Fruit fly (Drosophila melanogaster) whole organism, embryonic: ENCODE data around the gene CG42833.
A peak's percentile ranks its signal among the peaks of the same experiment; 100 is the strongest.

Experiments
- Atf-2 ChIP-seq: fragments of 200-800 bp; sonication (Bioruptor generic); optimal IDR thresholded peaks from 2 replicates; lab custom pipeline; 2016; ENCODE audit warnings: missing biosample characterization, missing genetic modification characterization
- B-H1 ChIP-seq: fragments of 200-800 bp; sonication (Bioruptor generic); IDR thresholded peaks from 3 replicates; pipeline ENCODE4 v1.3.6; 2022; ENCODE audit warnings: missing biosample characterization, missing genetic modification characterization
- Blimp-1 ChIP-seq: fragments of 200-800 bp; sonication (Bioruptor generic); optimal IDR thresholded peaks from 3 replicates; lab custom pipeline; 2018; ENCODE audit warnings: missing biosample characterization, missing genetic modification characterization, mild to moderate bottlenecking, moderate library complexity, missing genetic modification reagents
- CG12155 ChIP-seq: fragments of 200-800 bp; sonication (Bioruptor generic); optimal IDR thresholded peaks from 3 replicates; lab custom pipeline; 2016; ENCODE audit warnings: missing biosample characterization, missing genetic modification characterization
- CG14710 ChIP-seq: fragments of 200-800 bp; sonication (Bioruptor generic); optimal IDR thresholded peaks from 3 replicates; lab custom pipeline; 2019; ENCODE audit warnings: missing biosample characterization, mild to moderate bottlenecking, missing genetic modification characterization, moderate library complexity
- CG17361 ChIP-seq: fragments of 200-800 bp; sonication (Bioruptor generic); IDR thresholded peaks from 3 replicates; pipeline ENCODE4 v1.3.6; 2022; ENCODE audit warnings: missing biosample characterization, missing genetic modification characterization
- CG17568 ChIP-seq: fragments of 200-800 bp; sonication (Bioruptor generic); optimal IDR thresholded peaks from 2 replicates; lab custom pipeline; 2018; ENCODE audit warnings: missing biosample characterization, mild to moderate bottlenecking, missing genetic modification characterization, moderate library complexity
- CG17829 ChIP-seq: fragments of 200-800 bp; optimal IDR thresholded peaks from 2 replicates; lab custom pipeline; 2019; ENCODE audit warnings: missing biosample characterization, mild to moderate bottlenecking, missing genetic modification characterization, moderate library complexity
- CG33557 ChIP-seq: fragments of 200-800 bp; sonication (Bioruptor generic); optimal IDR thresholded peaks from 2 replicates; lab custom pipeline; 2019; ENCODE audit warnings: missing biosample characterization, mild to moderate bottlenecking, missing genetic modification characterization, moderate library complexity
- CG4282 ChIP-seq: fragments of 200-800 bp; sonication (Bioruptor generic); optimal IDR thresholded peaks from 2 replicates; lab custom pipeline; 2016; ENCODE audit warnings: missing biosample characterization, missing genetic modification characterization
- CG4328 ChIP-seq: fragments of 200-800 bp; sonication (Bioruptor generic); optimal IDR thresholded peaks from 3 replicates; lab custom pipeline; 2017; ENCODE audit warnings: missing biosample characterization, missing genetic modification reagents, missing genetic modification characterization
- CG43689 ChIP-seq: fragments of 200-800 bp; sonication (Bioruptor generic); IDR thresholded peaks from 2 replicates; pipeline ENCODE4 v1.3.6; 2022; ENCODE audit warnings: missing biosample characterization, missing genetic modification characterization
- CG6813 ChIP-seq: fragments of 200-800 bp; sonication (Bioruptor generic); optimal IDR thresholded peaks from 2 replicates; lab custom pipeline; 2017; ENCODE audit warnings: missing biosample characterization, missing genetic modification characterization, mild to moderate bottlenecking, moderate library complexity, missing genetic modification reagents
- CG6854 ChIP-seq: fragments of 200-800 bp; sonication (Bioruptor generic); optimal IDR thresholded peaks from 3 replicates; lab custom pipeline; 2017; ENCODE audit warnings: missing biosample characterization, mild to moderate bottlenecking, missing genetic modification characterization
- CG8359 ChIP-seq: fragments of 200-800 bp; sonication (Bioruptor generic); optimal IDR thresholded peaks from 2 replicates; lab custom pipeline; 2017; ENCODE audit warnings: missing biosample characterization, mild to moderate bottlenecking, missing genetic modification characterization, borderline replicate concordance
- Dad ChIP-seq: fragments of 200-800 bp; sonication (Bioruptor generic); optimal IDR thresholded peaks from 3 replicates; lab custom pipeline; 2016; ENCODE audit warnings: missing biosample characterization, missing genetic modification characterization
- Dek ChIP-seq: fragments of 200-800 bp; sonication (Bioruptor generic); optimal IDR thresholded peaks from 3 replicates; lab custom pipeline; 2019; ENCODE audit warnings: missing biosample characterization, mild to moderate bottlenecking, missing genetic modification characterization, moderate library complexity
- Dp ChIP-seq: fragments of 200-800 bp; sonication (Bioruptor generic); optimal IDR thresholded peaks from 2 replicates; lab custom pipeline; 2018; ENCODE audit warnings: missing biosample characterization, mild to moderate bottlenecking, missing genetic modification characterization, moderate library complexity
- GATAe ChIP-seq: fragments of 200-800 bp; sonication (Bioruptor generic); conservative IDR thresholded peaks from 2 replicates; pipeline ENCODE4 v1.3.6; 2022; ENCODE audit warnings: missing biosample characterization, missing genetic modification characterization
- HmgZ ChIP-seq: fragments of 200-800 bp; sonication (Bioruptor generic); optimal IDR thresholded peaks from 2 replicates; lab custom pipeline; 2018; ENCODE audit warnings: missing biosample characterization, mild to moderate bottlenecking, missing genetic modification characterization
- Mrtf ChIP-seq: fragments of 200-800 bp; sonication (Bioruptor generic); IDR thresholded peaks from 3 replicates; pipeline ENCODE4 v1.3.6; 2022; ENCODE audit warnings: missing biosample characterization, missing genetic modification characterization
- NC2α ChIP-seq: fragments of 200-800 bp; sonication (Bioruptor generic); optimal IDR thresholded peaks from 2 replicates; lab custom pipeline; 2016; ENCODE audit warnings: missing biosample characterization, missing genetic modification characterization
- NfI ChIP-seq: fragments of 200-800 bp; sonication (Bioruptor generic); optimal IDR thresholded peaks from 3 replicates; lab custom pipeline; 2018; ENCODE audit warnings: missing biosample characterization, mild to moderate bottlenecking, missing genetic modification characterization, moderate library complexity
- Opbp ChIP-seq: fragments of 200-800 bp; sonication (Bioruptor generic); IDR thresholded peaks from 3 replicates; pipeline ENCODE4 v1.3.6; 2022; ENCODE audit warnings: missing biosample characterization, missing genetic modification characterization; ENCODE audit not compliant: partially characterized antibody
- Pdp1 ChIP-seq, 2 experiments: fragments of 200-800 bp; sonication (Bioruptor generic); optimal IDR thresholded peaks; 3 replicates each; lab custom pipeline; 2016; ENCODE audit warnings: missing biosample characterization in 2 of 2, missing genetic modification characterization in 2 of 2, mild to moderate bottlenecking in 1 of 2, moderate library complexity in 1 of 2
- Trl ChIP-seq, 3 experiments: fragments of >200 bp in 2 of 3; fragments of 200-800 bp in 1 of 3; sonication (Bioruptor generic) in 1 of 3; optimal IDR thresholded peaks; 2 replicates in 1 of 3; 3 replicates in 2 of 3; lab custom pipeline; 2016 to 2017; ENCODE audit warnings: missing biosample characterization in 1 of 3, missing genetic modification characterization in 1 of 3
- YL-1 ChIP-seq: fragments of 200-800 bp; sonication (Bioruptor generic); optimal IDR thresholded peaks from 3 replicates; lab custom pipeline; 2017; ENCODE audit warnings: missing biosample characterization, mild to moderate bottlenecking, missing genetic modification characterization
- abd-A ChIP-seq: fragments of 200-800 bp; sonication (Bioruptor generic); optimal IDR thresholded peaks from 3 replicates; lab custom pipeline; 2019; ENCODE audit warnings: missing biosample characterization, mild to moderate bottlenecking, missing genetic modification characterization, moderate library complexity
- az2 ChIP-seq: fragments of 200-800 bp; sonication (Bioruptor generic); optimal IDR thresholded peaks from 3 replicates; lab custom pipeline; 2016; ENCODE audit warnings: missing biosample characterization, missing genetic modification characterization
- chinmo ChIP-seq: fragments of 200-800 bp; sonication (Bioruptor generic); IDR thresholded peaks from 4 replicates; pipeline ENCODE4 v1.3.6; 2022; ENCODE audit warnings: missing biosample characterization, missing genetic modification characterization; ENCODE audit not compliant: partially characterized antibody
- crp ChIP-seq, 2 experiments: fragments of 200-800 bp; sonication (Bioruptor generic); optimal IDR thresholded peaks; 2 replicates in 1 of 2; 3 replicates in 1 of 2; lab custom pipeline; 2017; ENCODE audit warnings: missing biosample characterization in 2 of 2, missing genetic modification characterization in 2 of 2, mild to moderate bottlenecking in 1 of 2, moderate library complexity in 1 of 2
- ewg ChIP-seq: fragments of 200-800 bp; sonication (Bioruptor generic); optimal IDR thresholded peaks from 3 replicates; lab custom pipeline; 2017; ENCODE audit warnings: mild to moderate bottlenecking, missing biosample characterization, missing genetic modification reagents, missing genetic modification characterization
- exex ChIP-seq: fragments of 200-800 bp; sonication (Bioruptor generic); optimal IDR thresholded peaks from 4 replicates; lab custom pipeline; 2018; ENCODE audit warnings: missing biosample characterization, mild to moderate bottlenecking, missing genetic modification characterization, moderate library complexity
- eyg ChIP-seq: fragments of 200-800 bp; sonication (Bioruptor generic); optimal IDR thresholded peaks from 3 replicates; lab custom pipeline; 2016; ENCODE audit warnings: missing biosample characterization, missing genetic modification characterization
- grn ChIP-seq: fragments of 200-800 bp; sonication (Bioruptor generic); optimal IDR thresholded peaks from 3 replicates; lab custom pipeline; 2017; ENCODE audit warnings: missing biosample characterization, missing genetic modification characterization
- jigr1 ChIP-seq: fragments of 200-800 bp; sonication (Bioruptor generic); IDR thresholded peaks from 3 replicates; pipeline ENCODE4 v1.3.6; 2022; ENCODE audit warnings: missing biosample characterization, missing genetic modification characterization
- pros ChIP-seq: fragments of 200-800 bp; sonication (Bioruptor generic); optimal IDR thresholded peaks from 3 replicates; lab custom pipeline; 2019; ENCODE audit warnings: missing biosample characterization, mild to moderate bottlenecking, missing genetic modification characterization, moderate library complexity
- row ChIP-seq: fragments of 200-800 bp; sonication (Bioruptor generic); IDR thresholded peaks from 3 replicates; pipeline ENCODE4 v1.3.6; 2022; ENCODE audit warnings: missing biosample characterization, missing genetic modification characterization
- salm ChIP-seq: fragments of 200-800 bp; sonication (Bioruptor generic); optimal IDR thresholded peaks from 2 replicates; lab custom pipeline; 2018; ENCODE audit warnings: missing biosample characterization, mild to moderate bottlenecking, missing genetic modification characterization
- sr ChIP-seq: fragments of 200-800 bp; sonication (Bioruptor generic); IDR thresholded peaks from 3 replicates; pipeline ENCODE4 v1.3.6; 2022; ENCODE audit warnings: missing biosample characterization, missing genetic modification characterization
- tap ChIP-seq: fragments of 200-800 bp; optimal IDR thresholded peaks from 3 replicates; lab custom pipeline; 2019; ENCODE audit warnings: missing biosample characterization, mild to moderate bottlenecking, missing genetic modification characterization, moderate library complexity
- tgo ChIP-seq: fragments of 200-800 bp; sonication (Bioruptor generic); IDR thresholded peaks from 3 replicates; pipeline ENCODE4 v1.3.6; 2022; ENCODE audit warnings: missing biosample characterization, missing genetic modification characterization
- unc-4 ChIP-seq: fragments of 200-800 bp; sonication (Bioruptor generic); IDR thresholded peaks from 2 replicates; pipeline ENCODE4 v1.3.6; 2022; ENCODE audit warnings: missing biosample characterization, missing genetic modification characterization; ENCODE audit not compliant: partially characterized antibody
- vvl ChIP-seq: fragments of 200-800 bp; sonication (Bioruptor generic); IDR thresholded peaks from 2 replicates; pipeline ENCODE4 v1.3.6; 2022; ENCODE audit warnings: missing biosample characterization, missing genetic modification characterization

Gene CG42833

dm6 chr3L:20185206-20185868 is 14.6 kb upstream of the CG42833 start (continued):
- TF ChIP-seq Opbp (GFP tag; lab: Robert Waterston, UW): no peak
- no peak for TF ChIP-seq CG14710 (tag; lab: Kevin White, UChicago)
- no peak for TF ChIP-seq salm
- TF ChIP-seq NfI (GFP tag; lab: Kevin White, UChicago): peak; percentile 76
- TF ChIP-seq CG8359 (GFP tag; lab: Kevin White, UChicago): peak; percentile 26
- no peak for TF ChIP-seq eyg (GFP tag; lab: Kevin White, UChicago)
- TF ChIP-seq tgo (GFP tag; lab: Robert Waterston, UW): no peak
- no peak for TF ChIP-seq B-H1 (GFP tag; lab: Robert Waterston, UW)
- TF ChIP-seq CG4282 (GFP tag; lab: Kevin White, UChicago): no peak
- peak; percentile 53 for TF ChIP-seq CG12155 (GFP tag; lab: Kevin White, UChicago)
- TF ChIP-seq Dad (GFP tag; lab: Kevin White, UChicago): peak; percentile 4
- no peak for TF ChIP-seq GATAe (GFP tag; lab: Robert Waterston, UW)
- TF ChIP-seq row (GFP tag; lab: Robert Waterston, UW): peak; percentile 61
- peak; percentile 44 for TF ChIP-seq Dek (tag; lab: Kevin White, UChicago)
- TF ChIP-seq, all 482 proteins: peak for 177

- TF ChIP-seq grn (GFP tag; lab: Kevin White, UChicago) (peak; percentile 60), Trl (optimal IDR thresholded peaks at IDR 0.05; lab: Kevin White, UChicago) (peak; percentile 35 to 58), Trl (GFP tag; optimal IDR thresholded peaks at IDR 0.05; lab: Kevin White, UChicago) (no peak), vvl (GFP tag; lab: Robert Waterston, UW) (peak; percentile 9; the same call in 1 of the 2 replicates), chinmo (0 out of 4 replicates have a peak, but pooled peaks have one; percentile 47), pros (GFP tag; lab: Kevin White, UChicago) (no peak), GATAe (GFP tag; lab: Robert Waterston, UW) (no peak), sr (GFP tag; lab: Robert Waterston, UW) (0 out of 3 replicates have a peak, but pooled peaks have one; percentile 27), abd-A (tag; lab: Kevin White, UChicago) (no peak), Pdp1 (GFP tag; optimal IDR thresholded peaks at IDR 0.05; lab: Kevin White, UChicago) (peak in 1 of 2 experiments; percentile 42), Blimp-1 (GFP tag; lab: Kevin White, UChicago) (peak; percentile 32), exex (tag; lab: Kevin White, UChicago) (peak; percentile 6)
Observed at dm6 chr3L:20185886-20186285, 14.0 kb upstream of the CG42833 start.

dm6 chr3L:20186294-20187020 is 13.4 kb upstream of the CG42833 start:
- no peak for TF ChIP-seq CG6854 (GFP tag; lab: Kevin White, UChicago)
- peak; percentile 44 for TF ChIP-seq ewg (GFP tag; lab: Kevin White, UChicago)
- no peak for TF ChIP-seq crp (GFP tag; optimal IDR thresholded peaks at IDR 0.05; lab: Kevin White, UChicago)
- no peak for TF ChIP-seq CG17568 (GFP tag; lab: Kevin White, UChicago)
- no peak for TF ChIP-seq CG6813 (GFP tag; lab: Kevin White, UChicago)
- no peak for TF ChIP-seq jigr1 (GFP tag; lab: Robert Waterston, UW)
- TF ChIP-seq CG17829 (tag; lab: Kevin White, UChicago): peak; percentile 34
- no peak for TF ChIP-seq Mrtf (GFP tag; lab: Robert Waterston, UW)
- no peak for TF ChIP-seq unc-4 (GFP tag; lab: Robert Waterston, UW)
- TF ChIP-seq CG43689 (GFP tag; lab: Robert Waterston, UW): no peak
- peak; percentile 19 for TF ChIP-seq HmgZ (tag; lab: Kevin White, UChicago)
- peak; percentile 19 for TF ChIP-seq tap
- TF ChIP-seq pros (GFP tag; lab: Kevin White, UChicago): no peak
- TF ChIP-seq NC2α (GFP tag; lab: Kevin White, UChicago): no peak
- TF ChIP-seq CG4328: no peak
- peak; percentile 73 for TF ChIP-seq Dp (GFP tag; lab: Kevin White, UChicago)
- no peak for TF ChIP-seq Atf-2 (GFP tag; lab: Kevin White, UChicago)
- TF ChIP-seq az2 (GFP tag; lab: Kevin White, UChicago): no peak
- TF ChIP-seq CG33557 (GFP tag; lab: Kevin White, UChicago): peak; percentile 49
- peak; percentile 66 for TF ChIP-seq YL-1 (GFP tag; lab: Kevin White, UChicago)
- TF ChIP-seq CG17361: peak; percentile 29; the same call in 1 of the 3 replicates
